Fruit fly (Drosophila melanogaster) whole organism, embryonic: ENCODE results near the gene tai.

Source experiments
- Ada2b ChIP-seq: fragments of 200-800 bp; sonication (Bioruptor generic); IDR thresholded peaks from 2 replicates; pipeline ENCODE4 v1.3.6; 2022; ENCODE audit warnings: missing biosample characterization, missing genetic modification characterization
- Asciz ChIP-seq: fragments of 200-800 bp; sonication (Bioruptor generic); optimal IDR thresholded peaks from 2 replicates; lab custom pipeline; 2017; ENCODE audit warnings: missing biosample characterization, mild to moderate bottlenecking, missing genetic modification characterization, missing genetic modification reagents
- Atf3 ChIP-seq: fragments of 200-800 bp; sonication (Bioruptor generic); optimal IDR thresholded peaks from 3 replicates; lab custom pipeline; 2016; ENCODE audit warnings: missing biosample characterization, missing genetic modification characterization
- Bteb2 ChIP-seq: fragments of 200-800 bp; sonication (Bioruptor generic); optimal IDR thresholded peaks from 2 replicates; lab custom pipeline; 2016; ENCODE audit warnings: missing biosample characterization, missing genetic modification characterization
- CG10321 ChIP-seq: fragments of 200-800 bp; sonication (Bioruptor generic); IDR thresholded peaks from 2 replicates; pipeline ENCODE4 v1.3.6; 2022; ENCODE audit warnings: missing biosample characterization, missing genetic modification characterization
- CG10431 ChIP-seq: fragments of 200-800 bp; sonication (Bioruptor generic); optimal IDR thresholded peaks from 3 replicates; lab custom pipeline; 2018; ENCODE audit warnings: missing biosample characterization, mild to moderate bottlenecking, missing genetic modification characterization
- CG11695 ChIP-seq: fragments of 200-800 bp; sonication (Bioruptor generic); IDR thresholded peaks from 3 replicates; pipeline ENCODE4 v1.3.6; 2022; ENCODE audit warnings: missing biosample characterization, missing genetic modification characterization
- CG12071 ChIP-seq: fragments of 200-800 bp; sonication (Bioruptor generic); optimal IDR thresholded peaks from 3 replicates; lab custom pipeline; 2018; ENCODE audit warnings: missing biosample characterization, mild to moderate bottlenecking, missing genetic modification characterization
- CG14050 ChIP-seq: fragments of 200-800 bp; sonication (Bioruptor generic); IDR thresholded peaks from 3 replicates; pipeline ENCODE4 v1.3.6; 2022; ENCODE audit warnings: missing biosample characterization, missing genetic modification characterization
- CG14441 ChIP-seq: fragments of 200-800 bp; sonication (Bioruptor generic); IDR thresholded peaks from 2 replicates; pipeline ENCODE4 v1.3.6; 2022; ENCODE audit warnings: missing biosample characterization, missing genetic modification characterization
- CG1603 ChIP-seq: fragments of 200-800 bp; sonication (Bioruptor generic); optimal IDR thresholded peaks from 2 replicates; lab custom pipeline; 2019; ENCODE audit warnings: missing biosample characterization, mild to moderate bottlenecking, missing genetic modification characterization, moderate library complexity
- CG17186 ChIP-seq: fragments of 200-800 bp; sonication (Bioruptor generic); optimal IDR thresholded peaks from 3 replicates; lab custom pipeline; 2017; ENCODE audit warnings: missing biosample characterization, missing genetic modification reagents, missing genetic modification characterization
- CG17359 ChIP-seq: fragments of 200-800 bp; sonication (Bioruptor generic); optimal IDR thresholded peaks from 3 replicates; lab custom pipeline; 2018; ENCODE audit warnings: missing biosample characterization, mild to moderate bottlenecking, missing genetic modification characterization, moderate library complexity
- CG17802 ChIP-seq: fragments of 200-800 bp; sonication (Bioruptor generic); optimal IDR thresholded peaks from 2 replicates; lab custom pipeline; 2018; ENCODE audit warnings: missing biosample characterization, mild to moderate bottlenecking, missing genetic modification characterization, moderate library complexity
- CG18599 ChIP-seq: fragments of 200-800 bp; sonication (Bioruptor generic); optimal IDR thresholded peaks from 3 replicates; lab custom pipeline; 2017; ENCODE audit warnings: missing biosample characterization, missing genetic modification characterization, mild to moderate bottlenecking, moderate library complexity, missing genetic modification reagents
- CG2120 ChIP-seq: fragments of 200-800 bp; sonication (Bioruptor generic); optimal IDR thresholded peaks from 3 replicates; lab custom pipeline; 2016; ENCODE audit warnings: missing biosample characterization, missing genetic modification characterization
- CG2129 ChIP-seq: fragments of 200-800 bp; sonication (Bioruptor generic); IDR thresholded peaks from 2 replicates; pipeline ENCODE4 v1.3.6; 2022; ENCODE audit warnings: missing biosample characterization, missing genetic modification characterization; ENCODE audit not compliant: partially characterized antibody
- CG2199 ChIP-seq: fragments of 200-800 bp; sonication (Bioruptor generic); IDR thresholded peaks from 3 replicates; pipeline ENCODE4 v1.3.6; 2022; ENCODE audit warnings: missing biosample characterization, missing genetic modification characterization
- CG30403 ChIP-seq: fragments of 200-800 bp; sonication (Bioruptor generic); optimal IDR thresholded peaks from 3 replicates; lab custom pipeline; 2016; ENCODE audit warnings: missing biosample characterization, missing genetic modification characterization
- CG31441 ChIP-seq: fragments of 200-800 bp; sonication (Bioruptor generic); IDR thresholded peaks from 2 replicates; pipeline ENCODE4 v1.3.6; 2022; ENCODE audit warnings: missing biosample characterization, missing genetic modification characterization
- CG34376 ChIP-seq: fragments of 200-800 bp; sonication (Bioruptor generic); optimal IDR thresholded peaks from 2 replicates; lab custom pipeline; 2018; ENCODE audit warnings: missing biosample characterization, mild to moderate bottlenecking, missing genetic modification characterization
- CG4820 ChIP-seq: fragments of 200-800 bp; sonication (Bioruptor generic); optimal IDR thresholded peaks from 3 replicates; lab custom pipeline; 2016; ENCODE audit warnings: missing biosample characterization, missing genetic modification characterization
- CG6689 ChIP-seq: fragments of 200-800 bp; sonication (Bioruptor generic); IDR thresholded peaks from 2 replicates; pipeline ENCODE4 v1.3.6; 2022; ENCODE audit warnings: missing biosample characterization, missing genetic modification characterization
- CG7556 ChIP-seq: fragments of 200-800 bp; sonication (Bioruptor generic); optimal IDR thresholded peaks from 2 replicates; lab custom pipeline; 2017; ENCODE audit warnings: missing biosample characterization, mild to moderate bottlenecking, missing genetic modification characterization
- CG7963 ChIP-seq: fragments of 200-800 bp; sonication (Bioruptor generic); IDR thresholded peaks from 3 replicates; pipeline ENCODE4 v1.3.6; 2022; ENCODE audit warnings: missing biosample characterization, missing genetic modification characterization; ENCODE audit not compliant: partially characterized antibody
- CG8290 ChIP-seq, 3 experiments: fragments of 200-800 bp; sonication (Bioruptor generic); optimal IDR thresholded peaks; 2 replicates each; lab custom pipeline; 2016 to 2019; ENCODE audit warnings: missing biosample characterization in 3 of 3, missing genetic modification characterization in 3 of 3, mild to moderate bottlenecking in 2 of 3, moderate library complexity in 1 of 3
- CG9437 ChIP-seq: fragments of 200-800 bp; sonication (Bioruptor generic); optimal IDR thresholded peaks from 2 replicates; lab custom pipeline; 2018; ENCODE audit warnings: missing biosample characterization, mild to moderate bottlenecking, missing genetic modification characterization
- CG9727 ChIP-seq: fragments of 200-800 bp; sonication (Bioruptor generic); optimal IDR thresholded peaks from 3 replicates; lab custom pipeline; 2017; ENCODE audit warnings: missing biosample characterization, mild to moderate bottlenecking, missing genetic modification characterization
- Deaf1 ChIP-seq: fragments of 200-800 bp; optimal IDR thresholded peaks from 3 replicates; lab custom pipeline; 2019; ENCODE audit warnings: missing biosample characterization, mild to moderate bottlenecking, missing genetic modification characterization, moderate library complexity
- Dip3 ChIP-seq: fragments of 200-800 bp; sonication (Bioruptor generic); optimal IDR thresholded peaks from 3 replicates; lab custom pipeline; 2016; ENCODE audit warnings: missing biosample characterization, missing genetic modification characterization
- Drgx ChIP-seq: fragments of 200-800 bp; sonication (Bioruptor generic); IDR thresholded peaks from 2 replicates; pipeline ENCODE4 v1.3.6; 2022; ENCODE audit warnings: missing biosample characterization, missing genetic modification characterization
- Eip74EF ChIP-seq, 2 experiments: fragments of 200-800 bp in 1 of 2; fragments of >200 bp in 1 of 2; sonication (Bioruptor generic) in 1 of 2; optimal IDR thresholded peaks; 2 replicates each; lab custom pipeline; 2017 to 2019; ENCODE audit warnings: missing biosample characterization in 2 of 2, missing genetic modification characterization in 2 of 2, mild to moderate bottlenecking in 1 of 2, moderate library complexity in 1 of 2
- Elba2 ChIP-seq: fragments of 200-800 bp; sonication (Bioruptor generic); optimal IDR thresholded peaks from 3 replicates; lab custom pipeline; 2016; ENCODE audit warnings: missing biosample characterization, missing genetic modification characterization
- Hey ChIP-seq: fragments of 200-800 bp; sonication (Bioruptor generic); optimal IDR thresholded peaks from 3 replicates; lab custom pipeline; 2018; ENCODE audit warnings: missing biosample characterization, mild to moderate bottlenecking, missing genetic modification characterization
- Vsx1 ChIP-seq: fragments of 200-800 bp; sonication (Bioruptor generic); optimal IDR thresholded peaks from 2 replicates; lab custom pipeline; 2017; ENCODE audit warnings: missing biosample characterization, mild to moderate bottlenecking, missing genetic modification characterization, missing genetic modification reagents
- abd-A ChIP-seq: fragments of 200-800 bp; sonication (Bioruptor generic); optimal IDR thresholded peaks from 3 replicates; lab custom pipeline; 2019; ENCODE audit warnings: missing biosample characterization, mild to moderate bottlenecking, missing genetic modification characterization, moderate library complexity
- aop ChIP-seq: fragments of 200-800 bp; sonication (Bioruptor generic); IDR thresholded peaks from 2 replicates; pipeline ENCODE4 v1.3.6; 2022; ENCODE audit warnings: missing biosample characterization, missing genetic modification characterization
- az2 ChIP-seq: fragments of 200-800 bp; sonication (Bioruptor generic); optimal IDR thresholded peaks from 3 replicates; lab custom pipeline; 2016; ENCODE audit warnings: missing biosample characterization, missing genetic modification characterization
- bsh ChIP-seq, 2 experiments: fragments of 200-800 bp; sonication (Bioruptor generic); optimal IDR thresholded peaks; 2 replicates each; lab custom pipeline; 2017 to 2018; ENCODE audit warnings: mild to moderate bottlenecking in 2 of 2, missing biosample characterization in 2 of 2, missing genetic modification characterization in 2 of 2, moderate library complexity in 1 of 2
- chif ChIP-seq, 2 experiments: fragments of 200-800 bp; sonication (Bioruptor generic); optimal IDR thresholded peaks; 3 replicates each; lab custom pipeline; 2016; ENCODE audit warnings: missing biosample characterization in 2 of 2, missing genetic modification characterization in 2 of 2
- exex ChIP-seq: fragments of 200-800 bp; sonication (Bioruptor generic); optimal IDR thresholded peaks from 4 replicates; lab custom pipeline; 2018; ENCODE audit warnings: missing biosample characterization, mild to moderate bottlenecking, missing genetic modification characterization, moderate library complexity
- lmd ChIP-seq: fragments of 200-800 bp; sonication (Bioruptor generic); IDR thresholded peaks from 2 replicates; pipeline ENCODE4 v1.3.6; 2022; ENCODE audit warnings: missing biosample characterization, missing genetic modification characterization
- lola ChIP-seq, 3 experiments: fragments of >200 bp in 2 of 3; fragments of 200-800 bp in 1 of 3; sonication (Bioruptor generic) in 1 of 3; optimal IDR thresholded peaks; 2 replicates each; lab custom pipeline; 2017 to 2019; ENCODE audit warnings: missing biosample characterization in 3 of 3, missing genetic modification characterization in 3 of 3, mild to moderate bottlenecking in 1 of 3, moderate library complexity in 1 of 3
- mirr ChIP-seq: fragments of 200-800 bp; sonication (Bioruptor generic); optimal IDR thresholded peaks from 3 replicates; lab custom pipeline; 2018; ENCODE audit warnings: missing biosample characterization, mild to moderate bottlenecking, missing genetic modification characterization
- oc ChIP-seq: fragments of 200-800 bp; sonication (Bioruptor generic); optimal IDR thresholded peaks from 2 replicates; lab custom pipeline; 2018; ENCODE audit warnings: missing biosample characterization, mild to moderate bottlenecking, missing genetic modification characterization, moderate library complexity
- prd ChIP-seq, 3 experiments: fragments of >200 bp in 2 of 3; fragments of 200-800 bp in 1 of 3; sonication (Bioruptor generic) in 1 of 3; optimal IDR thresholded peaks in 2 of 3; IDR thresholded peaks in 1 of 3; 2 replicates in 2 of 3; 3 replicates in 1 of 3; pipeline versions ENCODE4 v1.3.6 to Lab custom; 2017 to 2022; ENCODE audit warnings: missing biosample characterization in 1 of 3, missing genetic modification characterization in 1 of 3
- run ChIP-seq: fragments of 200-800 bp; sonication (Bioruptor generic); optimal IDR thresholded peaks from 3 replicates; lab custom pipeline; 2018; ENCODE audit warnings: missing biosample characterization, mild to moderate bottlenecking, missing genetic modification characterization
- sd ChIP-seq: fragments of 200-800 bp; sonication (Bioruptor generic); optimal IDR thresholded peaks from 3 replicates; lab custom pipeline; 2018; ENCODE audit warnings: missing biosample characterization, mild to moderate bottlenecking, missing genetic modification characterization, moderate library complexity
- sug ChIP-seq: fragments of 200-800 bp; optimal IDR thresholded peaks from 2 replicates; lab custom pipeline; 2019; ENCODE audit warnings: missing biosample characterization, mild to moderate bottlenecking, missing genetic modification characterization, moderate library complexity
- wdn ChIP-seq: fragments of 200-800 bp; sonication (Bioruptor generic); IDR thresholded peaks from 2 replicates; pipeline ENCODE4 v1.3.6; 2022; ENCODE audit warnings: missing biosample characterization, missing genetic modification characterization

The tai gene

dm6 chr2L:9133169-9133568, 33.4 kb upstream of the tai start (continued):
- TF ChIP-seq CG9727 (GFP tag; lab: Kevin White, UChicago) (peak; percentile 86), CG11695 (GFP tag; lab: Robert Waterston, UW) (peak; percentile 70; the same call in 1 of the 3 replicates), CG2129 (GFP tag; lab: Robert Waterston, UW) (no peak), bsh (GFP tag; optimal IDR thresholded peaks at IDR 0.05; lab: Kevin White, UChicago) (peak in 1 of 2 experiments; percentile 93), CG10431 (GFP tag; lab: Kevin White, UChicago) (peak; percentile 32), CG12071 (GFP tag; lab: Kevin White, UChicago) (no peak), CG30403 (peak; percentile 72), lmd (GFP tag; lab: Robert Waterston, UW) (peak; percentile 60), Bteb2 (GFP tag; lab: Kevin White, UChicago) (no peak), oc (peak; percentile 80), CG6689 (GFP tag; lab: Robert Waterston, UW) (peak; percentile 76), abd-A (tag; lab: Kevin White, UChicago) (no peak), Ada2b (GFP tag; lab: Robert Waterston, UW) (peak; percentile 68), aop (no peak), Vsx1 (GFP tag; lab: Kevin White, UChicago) (peak; percentile 74), CG1603 (tag; lab: Kevin White, UChicago) (peak; percentile 11), CG31441 (GFP tag; lab: Robert Waterston, UW) (peak; percentile 93), run (peak; percentile 40), wdn (no peak), CG9437 (peak; percentile 63), Drgx (GFP tag; lab: Robert Waterston, UW) (peak; percentile 56), CG7963 (GFP tag; lab: Robert Waterston, UW) (no peak), Dip3 (GFP tag; lab: Kevin White, UChicago) (no peak), prd (optimal IDR thresholded peaks at IDR 0.05; lab: Kevin White, UChicago) (no peak), prd (GFP tag; IDR thresholded peaks at IDR 0.05; lab: Robert Waterston, UW) (peak; percentile 71), az2 (GFP tag; lab: Kevin White, UChicago) (peak; percentile 74), CG17186 (GFP tag; lab: Kevin White, UChicago) (peak; percentile 7), Eip74EF (GFP tag; optimal IDR thresholded peaks at IDR 0.05; lab: Kevin White, UChicago) (peak in 1 of 2 experiments; percentile 79), CG4820 (peak; percentile 67), CG10321 (peak; percentile 29; the same call in 1 of the 2 replicates), Deaf1 (peak; percentile 54), CG17359 (peak; percentile 89), CG7556 (GFP tag; lab: Kevin White, UChicago) (peak; percentile 78), CG2199 (peak; percentile 34; the same call in 1 of the 3 replicates), CG14050 (GFP tag; lab: Robert Waterston, UW) (peak; percentile 51; the same call in 1 of the 3 replicates), lola (GFP tag; optimal IDR thresholded peaks at IDR 0.05; lab: Kevin White, UChicago) (peak in 1 of 3 experiments; percentile 83)

dm6 chr2L:9134209-9134608, 32.4 kb upstream of the tai start:
- TF ChIP-seq CG17802 (tag; lab: Kevin White, UChicago) (no peak), CG14441 (GFP tag; lab: Robert Waterston, UW) (peak; percentile 46; the same call in 1 of the 2 replicates), Asciz (GFP tag; lab: Kevin White, UChicago) (peak; percentile 16), CG34376 (GFP tag; lab: Kevin White, UChicago) (peak; percentile 27), sug (peak; percentile 75), chif (GFP tag; optimal IDR thresholded peaks at IDR 0.05; lab: Kevin White, UChicago) (no peak), CG8290 (GFP tag; optimal IDR thresholded peaks at IDR 0.05; lab: Kevin White, UChicago) (no peak), CG8290 (tag; optimal IDR thresholded peaks at IDR 0.05; lab: Kevin White, UChicago) (no peak), Hey (tag; lab: Kevin White, UChicago) (peak; percentile 35), exex (tag; lab: Kevin White, UChicago) (peak; percentile 87), Elba2 (GFP tag; lab: Kevin White, UChicago) (no peak), CG2120 (GFP tag; lab: Kevin White, UChicago) (peak; percentile 3), Atf3 (peak; percentile 43), sd (tag; lab: Kevin White, UChicago) (peak; percentile 98), CG18599 (peak; percentile 2), mirr (GFP tag; lab: Kevin White, UChicago) (peak; percentile 82)
